Worm (Caenorhabditis elegans) whole organism, L3 larva: ENCODE data around the gene icd-1.
A peak's percentile ranks its signal among the peaks of the same experiment; 100 is the strongest.

Source experiments
- R02D3.7 ChIP-seq: fragments of 150-350 bp; optimal IDR thresholded peaks from 2 replicates; lab custom pipeline; 2014; ENCODE audit warnings: missing biosample characterization, missing genetic modification characterization
- ZK546.5 ChIP-seq: sonication (generic microtip); optimal IDR thresholded peaks from 2 replicates; lab custom pipeline; 2017; ENCODE audit warnings: missing biosample characterization, missing genetic modification characterization
- aly-2 ChIP-seq: fragments of 150-350 bp; optimal IDR thresholded peaks from 2 replicates; lab custom pipeline; 2014; ENCODE audit warnings: missing biosample characterization, missing genetic modification characterization
- ama-1 ChIP-seq: fragments of 150-350 bp; optimal IDR thresholded peaks from 2 replicates; lab custom pipeline; 2018
- ceh-16 ChIP-seq: sonication (generic microtip); optimal IDR thresholded peaks from 2 replicates; lab custom pipeline; 2017; ENCODE audit warnings: missing biosample characterization, missing genetic modification characterization
- ceh-28 ChIP-seq: fragments of 150-350 bp; optimal IDR thresholded peaks from 2 replicates; lab custom pipeline; 2014; ENCODE audit warnings: missing biosample characterization, missing genetic modification reagents, missing genetic modification characterization
- ceh-82 ChIP-seq: fragments of 150-350 bp; optimal IDR thresholded peaks from 2 replicates; lab custom pipeline; 2014; ENCODE audit warnings: missing biosample characterization, missing genetic modification characterization
- ceh-9 ChIP-seq: sonication (generic microtip); optimal IDR thresholded peaks from 2 replicates; lab custom pipeline; 2018; ENCODE audit warnings: missing biosample characterization, missing genetic modification characterization
- daf-12 ChIP-seq: fragments of 150-350 bp; optimal IDR thresholded peaks from 2 replicates; lab custom pipeline; 2014; ENCODE audit warnings: missing biosample characterization, missing genetic modification reagents, missing genetic modification characterization
- egl-27 ChIP-seq: sonication (generic microtip); optimal IDR thresholded peaks from 4 replicates; lab custom pipeline; 2017; ENCODE audit warnings: missing biosample characterization, missing genetic modification reagents, missing genetic modification characterization
- egl-5 ChIP-seq: fragments of 150-350 bp; optimal IDR thresholded peaks from 2 replicates; lab custom pipeline; 2017; ENCODE audit warnings: missing biosample characterization, missing genetic modification reagents, missing genetic modification characterization, inconsistent platforms
- elt-1 ChIP-seq: fragments of 150-350 bp; optimal IDR thresholded peaks from 2 replicates; lab custom pipeline; 2014; ENCODE audit warnings: missing biosample characterization, missing genetic modification characterization
- elt-2 ChIP-seq: sonication (generic microtip); optimal IDR thresholded peaks from 2 replicates; lab custom pipeline; 2016; ENCODE audit warnings: missing genetic modification reagents, mild to moderate bottlenecking, missing genetic modification characterization, missing compliant biosample characterization
- elt-3 ChIP-seq, 3 experiments: fragments of 150-350 bp in 1 of 3; sonication (generic microtip) in 2 of 3; optimal IDR thresholded peaks; 2 replicates in 2 of 3; 4 replicates in 1 of 3; lab custom pipeline; 2014 to 2017; ENCODE audit warnings: missing biosample characterization in 3 of 3, missing genetic modification characterization in 3 of 3
- eor-1 ChIP-seq, 2 experiments: fragments of 150-350 bp; optimal IDR thresholded peaks; 2 replicates each; lab custom pipeline; 2014 to 2018; ENCODE audit warnings: missing biosample characterization in 2 of 2, missing genetic modification characterization in 2 of 2
- fkh-10 ChIP-seq: sonication (generic microtip); optimal IDR thresholded peaks from 2 replicates; lab custom pipeline; 2017; ENCODE audit warnings: missing biosample characterization, missing genetic modification reagents, missing genetic modification characterization
- fkh-2 ChIP-seq: fragments of 150-350 bp; optimal IDR thresholded peaks from 2 replicates; lab custom pipeline; 2014; ENCODE audit warnings: missing biosample characterization, missing genetic modification reagents, missing genetic modification characterization
- fos-1 ChIP-seq: fragments of 150-350 bp; optimal IDR thresholded peaks from 2 replicates; lab custom pipeline; 2014; ENCODE audit warnings: missing biosample characterization, missing genetic modification characterization
- hmg-11 ChIP-seq: sonication (generic microtip); optimal IDR thresholded peaks from 2 replicates; lab custom pipeline; 2016; ENCODE audit warnings: missing genetic modification characterization, missing compliant biosample characterization
- jun-1 ChIP-seq: fragments of 150-350 bp; optimal IDR thresholded peaks from 2 replicates; lab custom pipeline; 2014; ENCODE audit warnings: missing biosample characterization, missing genetic modification reagents, missing genetic modification characterization
- lin-15B ChIP-seq: fragments of 150-350 bp; optimal IDR thresholded peaks from 2 replicates; lab custom pipeline; 2014; ENCODE audit warnings: missing biosample characterization, missing genetic modification characterization
- lin-39 ChIP-seq: fragments of 150-350 bp; optimal IDR thresholded peaks from 2 replicates; lab custom pipeline; 2018; ENCODE audit warnings: missing biosample characterization, missing genetic modification reagents, missing genetic modification characterization
- lsy-12 ChIP-seq: sonication (generic microtip); optimal IDR thresholded peaks from 2 replicates; lab custom pipeline; 2016; ENCODE audit warnings: mild to moderate bottlenecking, missing genetic modification characterization, missing compliant biosample characterization
- mdl-1 ChIP-seq: fragments of 150-350 bp; optimal IDR thresholded peaks from 2 replicates; lab custom pipeline; 2014; ENCODE audit warnings: missing biosample characterization, missing genetic modification characterization
- mml-1 ChIP-seq: fragments of 150-350 bp; sonication (generic microtip); optimal IDR thresholded peaks from 3 replicates; lab custom pipeline; 2014; ENCODE audit warnings: missing biosample characterization, missing genetic modification characterization
- nfya-1 ChIP-seq: sonication (generic microtip); optimal IDR thresholded peaks from 2 replicates; lab custom pipeline; 2017; ENCODE audit warnings: missing genetic modification characterization, mild to moderate bottlenecking, missing compliant biosample characterization, antibody characterized with exemption, moderate library complexity; ENCODE audit not compliant: insufficient read depth
- nhr-11 ChIP-seq: fragments of 150-350 bp; optimal IDR thresholded peaks from 2 replicates; lab custom pipeline; 2014; ENCODE audit warnings: missing biosample characterization, missing genetic modification characterization
- nhr-12 ChIP-seq: fragments of 150-350 bp; optimal IDR thresholded peaks from 2 replicates; lab custom pipeline; 2014; ENCODE audit warnings: missing biosample characterization, missing genetic modification characterization
- nhr-23 ChIP-seq: fragments of 150-350 bp; optimal IDR thresholded peaks from 2 replicates; lab custom pipeline; 2014; ENCODE audit warnings: missing biosample characterization, missing genetic modification reagents, missing genetic modification characterization
- nhr-237 ChIP-seq: fragments of 150-350 bp; optimal IDR thresholded peaks from 2 replicates; lab custom pipeline; 2014; ENCODE audit warnings: missing biosample characterization, missing genetic modification characterization
- nhr-25 ChIP-seq: sonication (generic microtip); optimal IDR thresholded peaks from 2 replicates; lab custom pipeline; 2017; ENCODE audit warnings: missing biosample characterization, missing genetic modification characterization
- nhr-28 ChIP-seq: fragments of 150-350 bp; optimal IDR thresholded peaks from 2 replicates; lab custom pipeline; 2014; ENCODE audit warnings: missing biosample characterization, missing genetic modification characterization
- nhr-43 ChIP-seq: sonication (generic microtip); optimal IDR thresholded peaks from 2 replicates; lab custom pipeline; 2016; ENCODE audit warnings: mild to moderate bottlenecking, missing genetic modification characterization, missing compliant biosample characterization; ENCODE audit not compliant: poor library complexity, severe bottlenecking
- nhr-67 ChIP-seq: fragments of 150-350 bp; optimal IDR thresholded peaks from 2 replicates; lab custom pipeline; 2014; ENCODE audit warnings: missing biosample characterization, missing genetic modification characterization
- nhr-76 ChIP-seq: fragments of 150-350 bp; sonication (generic microtip); optimal IDR thresholded peaks from 5 replicates; lab custom pipeline; 2014; ENCODE audit warnings: missing biosample characterization, missing genetic modification characterization
- nhr-77 ChIP-seq: fragments of 150-350 bp; optimal IDR thresholded peaks from 2 replicates; lab custom pipeline; 2014; ENCODE audit warnings: missing biosample characterization, missing genetic modification characterization
- pha-4 ChIP-seq: fragments of 150-350 bp; optimal IDR thresholded peaks from 2 replicates; lab custom pipeline; 2014; ENCODE audit warnings: missing biosample characterization, missing genetic modification reagents, missing genetic modification characterization
- pqm-1 ChIP-seq: fragments of 150-350 bp; optimal IDR thresholded peaks from 2 replicates; lab custom pipeline; 2017; ENCODE audit warnings: missing biosample characterization, missing genetic modification characterization, inconsistent platforms
- sea-2 ChIP-seq: fragments of 150-350 bp; sonication (generic microtip); optimal IDR thresholded peaks from 4 replicates; lab custom pipeline; 2014; ENCODE audit warnings: missing biosample characterization, missing genetic modification reagents, missing genetic modification characterization
- skn-1 ChIP-seq: fragments of 150-350 bp; optimal IDR thresholded peaks from 2 replicates; lab custom pipeline; 2014; ENCODE audit warnings: missing biosample characterization, missing genetic modification characterization
- snpc-4 ChIP-seq: fragments of 150-350 bp; optimal IDR thresholded peaks from 2 replicates; lab custom pipeline; 2014; ENCODE audit warnings: missing biosample characterization, missing genetic modification characterization
- tbx-2 ChIP-seq: sonication (generic microtip); optimal IDR thresholded peaks from 2 replicates; lab custom pipeline; 2016; ENCODE audit warnings: mild to moderate bottlenecking, missing genetic modification characterization, missing compliant biosample characterization
- unc-39 ChIP-seq: sonication (generic microtip); optimal IDR thresholded peaks from 4 replicates; lab custom pipeline; 2017; ENCODE audit warnings: missing biosample characterization, missing genetic modification characterization
- unc-62 ChIP-seq: fragments of 150-350 bp; sonication (generic microtip); optimal IDR thresholded peaks from 4 replicates; lab custom pipeline; 2014; ENCODE audit warnings: missing biosample characterization, missing genetic modification reagents, missing genetic modification characterization
- zag-1 ChIP-seq: fragments of 150-350 bp; optimal IDR thresholded peaks from 2 replicates; lab custom pipeline; 2014; ENCODE audit warnings: missing biosample characterization, missing genetic modification characterization
- ztf-11 ChIP-seq: fragments of 150-350 bp; optimal IDR thresholded peaks from 2 replicates; lab custom pipeline; 2014; ENCODE audit warnings: missing biosample characterization, missing genetic modification characterization
- ztf-4 ChIP-seq: fragments of 150-350 bp; optimal IDR thresholded peaks from 2 replicates; lab custom pipeline; 2014; ENCODE audit warnings: missing biosample characterization, missing genetic modification characterization

The icd-1 gene

ce11 chrII:6588605-6589292, at the start of gene icd-1:
Gene icd-1 (minus strand): TSS chrII:6588655.
- TF ChIP-seq unc-62 (GFP tag; lab: Kevin White, UChicago) = peak; percentile 87
- TF ChIP-seq ZK546.5 = peak; percentile 11
- peak; percentile 95 for TF ChIP-seq lsy-12 (tag; lab: Kevin White, UChicago)
- TF ChIP-seq nhr-76 (tag; lab: Kevin White, UChicago) = peak; percentile 11
- TF ChIP-seq ztf-11 (tag; lab: Kevin White, UChicago) = no peak
- TF ChIP-seq ztf-4 = peak; percentile 83
- no peak for TF ChIP-seq daf-12
- peak; percentile 94 for TF ChIP-seq nhr-43 (tag; lab: Kevin White, UChicago)
- peak; percentile 64 for TF ChIP-seq fkh-10 (GFP tag; lab: Kevin White, UChicago)
- no peak for TF ChIP-seq elt-3 (tag; optimal IDR thresholded peaks at IDR 0.05; lab: Kevin White, UChicago)
- TF ChIP-seq ama-1 = peak; percentile 71
- TF ChIP-seq nhr-12 = no peak
- TF ChIP-seq ceh-82 (tag; lab: Kevin White, UChicago) = peak; percentile 91
- no peak for TF ChIP-seq ceh-9 (tag; lab: Kevin White, UChicago)
- peak; percentile 93 for TF ChIP-seq ceh-28 (tag; lab: Kevin White, UChicago)
- TF ChIP-seq egl-27 (tag; lab: Kevin White, UChicago) = peak; percentile 86
- no peak for TF ChIP-seq nhr-28 (tag; lab: Kevin White, UChicago)
- peak; percentile 71 for TF ChIP-seq zag-1
- TF ChIP-seq nhr-25 (tag; lab: Kevin White, UChicago) = peak; percentile 94
- TF ChIP-seq mml-1 (tag; lab: Kevin White, UChicago) = no peak
- TF ChIP-seq nhr-77 (tag; lab: Kevin White, UChicago) = peak; percentile 63
- peak; percentile 84 for TF ChIP-seq hmg-11 (tag; lab: Kevin White, UChicago)
- TF ChIP-seq mdl-1 (tag; lab: Kevin White, UChicago) = peak; percentile 64
- no peak for TF ChIP-seq nhr-237
- TF ChIP-seq skn-1 (tag; lab: Kevin White, UChicago) = peak; percentile 68
- TF ChIP-seq aly-2 = peak; percentile 58
- peak; percentile 85 for TF ChIP-seq lin-39 (tag; lab: Kevin White, UChicago)
- no peak for TF ChIP-seq unc-39 (tag; lab: Kevin White, UChicago)
- no peak for TF ChIP-seq fkh-2 (tag; lab: Kevin White, UChicago)
- TF ChIP-seq tbx-2 (tag; lab: Kevin White, UChicago) = peak; percentile 91
- peak; percentile 84 for TF ChIP-seq elt-2 (tag; lab: Kevin White, UChicago)
- peak; percentile 97 for TF ChIP-seq jun-1 (tag; lab: Kevin White, UChicago)
- peak; percentile 89 for TF ChIP-seq R02D3.7 (tag; lab: Kevin White, UChicago)
- TF ChIP-seq sea-2 = peak; percentile 63
- peak; percentile 94 for TF ChIP-seq nfya-1 (tag; lab: Kevin White, UChicago)
- TF ChIP-seq eor-1 (tag; optimal IDR thresholded peaks at IDR 0.05; lab: Kevin White, UChicago) = peak in 1 of 2 experiments; percentile 75
- TF ChIP-seq nhr-11 (tag; lab: Kevin White, UChicago) = peak; percentile 95
- TF ChIP-seq ceh-16 (tag; lab: Kevin White, UChicago) = peak; percentile 26
- TF ChIP-seq nhr-23 (tag; lab: Kevin White, UChicago) = peak; percentile 97
- TF ChIP-seq fos-1 (tag; lab: Kevin White, UChicago) = peak; percentile 87
- peak; percentile 58 for TF ChIP-seq elt-1
- peak; percentile 66 for TF ChIP-seq pqm-1
- TF ChIP-seq snpc-4 = peak; percentile 91
- TF ChIP-seq nhr-67 (tag; lab: Kevin White, UChicago) = no peak
- TF ChIP-seq pha-4 (tag; lab: Kevin White, UChicago) = peak; percentile 92
- peak; percentile 93 for TF ChIP-seq egl-5 (tag; lab: Kevin White, UChicago)
- TF ChIP-seq lin-15B (tag; lab: Kevin White, UChicago) = peak; percentile 91
- TF ChIP-seq, all 47 proteins: peak for 36
